Fruit fly (Drosophila melanogaster): ENCODE results near the gene Ipk2.

Ipk2 gene

dm6 chr2L:540572-541210 is 33.4 kb downstream of the Ipk2 start:
- TF ChIP-seq noc (tag; optimal IDR thresholded peaks at IDR 0.05): no peak

dm6 chr2L:533734-534133 is 40.3 kb downstream of the Ipk2 start:
- TF ChIP-seq noc (tag; optimal IDR thresholded peaks at IDR 0.05): no peak

- TF ChIP-seq noc (tag; optimal IDR thresholded peaks at IDR 0.05): no peak
Observed at dm6 chr2L:530245-530644, 43.8 kb downstream of the Ipk2 start.

- TF ChIP-seq noc (tag; optimal IDR thresholded peaks at IDR 0.05): no peak
Observed at dm6 chr2L:527689-528088, 46.4 kb downstream of the Ipk2 start.

- TF ChIP-seq noc (tag; optimal IDR thresholded peaks at IDR 0.05): no peak
Observed at dm6 chr2L:526924-527307, 47.1 kb downstream of the Ipk2 start.

dm6 chr2L:526192-526923 is 47.7 kb downstream of the Ipk2 start:
- TF ChIP-seq noc (tag; optimal IDR thresholded peaks at IDR 0.05): no peak

dm6 chr2L:525547-526180 is 48.4 kb downstream of the Ipk2 start:
- no peak for TF ChIP-seq noc (tag; optimal IDR thresholded peaks at IDR 0.05)

dm6 chr2L:524515-524920 is 49.5 kb downstream of the Ipk2 start:
- TF ChIP-seq noc (tag; optimal IDR thresholded peaks at IDR 0.05): no peak

dm6 chr2L:523165-523835 is 50.8 kb downstream of the Ipk2 start:
- peak; percentile 61 for TF ChIP-seq noc (tag; optimal IDR thresholded peaks at IDR 0.05)
